Worm (Caenorhabditis elegans) whole organism, mixed stage, embryonic: ENCODE data around the gene T25B2.1.

ENCODE experiments used
- M03D4.4 ChIP-seq: sonication (generic microtip); optimal IDR thresholded peaks from 2 replicates; lab custom pipeline; 2017; ENCODE audit warnings: mild to moderate bottlenecking, missing genetic modification characterization, missing compliant biosample characterization
- bed-3 ChIP-seq: fragments of 200-800 bp; sonication (Bioruptor generic); optimal IDR thresholded peaks from 3 replicates; lab custom pipeline; 2018; ENCODE audit warnings: mild to moderate bottlenecking, missing genetic modification characterization, moderate library complexity, missing compliant biosample characterization
- blmp-1 ChIP-seq: fragments of 150-350 bp; optimal IDR thresholded peaks from 2 replicates; lab custom pipeline; 2014; ENCODE audit warnings: missing biosample characterization, missing genetic modification characterization
- ceh-39 ChIP-seq: fragments of 150-350 bp; optimal IDR thresholded peaks from 2 replicates; lab custom pipeline; 2014; ENCODE audit warnings: missing biosample characterization, missing genetic modification characterization
- ceh-43 ChIP-seq: fragments of 200-800 bp; sonication (Bioruptor generic); optimal IDR thresholded peaks from 2 replicates; lab custom pipeline; 2018; ENCODE audit warnings: mild to moderate bottlenecking, missing genetic modification characterization, moderate library complexity, missing compliant biosample characterization
- ceh-83 ChIP-seq: fragments of 200-800 bp; sonication (Bioruptor generic); optimal IDR thresholded peaks from 2 replicates; lab custom pipeline; 2018; ENCODE audit warnings: mild to moderate bottlenecking, missing genetic modification characterization, missing compliant biosample characterization
- ces-1 ChIP-seq: fragments of 150-350 bp; optimal IDR thresholded peaks from 2 replicates; lab custom pipeline; 2014; ENCODE audit warnings: missing biosample characterization, missing genetic modification reagents, missing genetic modification characterization
- cnd-1 ChIP-seq: fragments of 200-800 bp; sonication (Bioruptor generic); optimal IDR thresholded peaks from 2 replicates; lab custom pipeline; 2018; ENCODE audit warnings: mild to moderate bottlenecking, missing genetic modification characterization, missing compliant biosample characterization
- drap-1 ChIP-seq: fragments of 200-800 bp; sonication (Bioruptor generic); optimal IDR thresholded peaks from 3 replicates; lab custom pipeline; 2018; ENCODE audit warnings: mild to moderate bottlenecking, missing genetic modification characterization, missing compliant biosample characterization
- elt-1 ChIP-seq: sonication (generic microtip); optimal IDR thresholded peaks from 2 replicates; lab custom pipeline; 2017; ENCODE audit warnings: missing genetic modification characterization, mild to moderate bottlenecking, missing compliant biosample characterization, antibody characterized with exemption, moderate library complexity, borderline replicate concordance; ENCODE audit not compliant: insufficient read depth
- elt-3 ChIP-seq: fragments of 150-350 bp; optimal IDR thresholded peaks from 2 replicates; lab custom pipeline; 2014; ENCODE audit warnings: missing biosample characterization, missing genetic modification characterization
- flh-1 ChIP-seq: fragments of 200-800 bp; sonication (Bioruptor generic); optimal IDR thresholded peaks from 2 replicates; lab custom pipeline; 2018; ENCODE audit warnings: mild to moderate bottlenecking, missing genetic modification characterization, moderate library complexity, missing compliant biosample characterization
- ham-2 ChIP-seq: fragments of 200-800 bp; sonication (Bioruptor generic); optimal IDR thresholded peaks from 2 replicates; lab custom pipeline; 2018; ENCODE audit warnings: mild to moderate bottlenecking, missing genetic modification characterization, missing compliant biosample characterization
- hlh-1 ChIP-seq: fragments of 150-350 bp; optimal IDR thresholded peaks from 2 replicates; lab custom pipeline; 2014; ENCODE audit warnings: missing biosample characterization, missing genetic modification reagents, missing genetic modification characterization
- lin-13 ChIP-seq: fragments of 150-350 bp; optimal IDR thresholded peaks from 2 replicates; lab custom pipeline; 2014; ENCODE audit warnings: missing biosample characterization, missing genetic modification characterization
- lin-32 ChIP-seq: fragments of 200-800 bp; sonication (Bioruptor generic); optimal IDR thresholded peaks from 2 replicates; lab custom pipeline; 2018; ENCODE audit warnings: mild to moderate bottlenecking, missing genetic modification characterization, missing compliant biosample characterization
- lsy-2 ChIP-seq: fragments of 150-350 bp; optimal IDR thresholded peaks from 2 replicates; lab custom pipeline; 2014; ENCODE audit warnings: missing biosample characterization, missing genetic modification characterization
- mab-5 ChIP-seq: fragments of 150-350 bp; optimal IDR thresholded peaks from 2 replicates; lab custom pipeline; 2014; ENCODE audit warnings: missing biosample characterization, missing genetic modification characterization
- mep-1 ChIP-seq: fragments of 150-350 bp; optimal IDR thresholded peaks from 2 replicates; lab custom pipeline; 2017; ENCODE audit warnings: missing biosample characterization, missing genetic modification reagents, missing genetic modification characterization, inconsistent platforms
- mls-2 ChIP-seq: sonication (generic microtip); optimal IDR thresholded peaks from 2 replicates; lab custom pipeline; 2016; ENCODE audit warnings: mild to moderate bottlenecking, missing genetic modification characterization, moderate library complexity, missing compliant biosample characterization
- nhr-12 ChIP-seq: fragments of 150-350 bp; optimal IDR thresholded peaks from 2 replicates; lab custom pipeline; 2014; ENCODE audit warnings: missing biosample characterization, missing genetic modification characterization
- nhr-2 ChIP-seq: fragments of 150-350 bp; optimal IDR thresholded peaks from 2 replicates; lab custom pipeline; 2014; ENCODE audit warnings: missing biosample characterization, missing genetic modification characterization
- nhr-237 ChIP-seq: fragments of 150-350 bp; optimal IDR thresholded peaks from 2 replicates; lab custom pipeline; 2014; ENCODE audit warnings: missing biosample characterization, missing genetic modification characterization
- nhr-28 ChIP-seq: fragments of 150-350 bp; optimal IDR thresholded peaks from 2 replicates; lab custom pipeline; 2014; ENCODE audit warnings: missing biosample characterization, missing genetic modification characterization
- nhr-76 ChIP-seq: sonication (generic microtip); optimal IDR thresholded peaks from 2 replicates; lab custom pipeline; 2017; ENCODE audit warnings: missing biosample characterization, missing genetic modification characterization
- pha-4 ChIP-seq: fragments of 150-350 bp; optimal IDR thresholded peaks from 2 replicates; lab custom pipeline; 2018; ENCODE audit warnings: missing biosample characterization, missing genetic modification reagents, missing genetic modification characterization
- sem-2 ChIP-seq: fragments of 200-800 bp; sonication (Bioruptor generic); optimal IDR thresholded peaks from 2 replicates; lab custom pipeline; 2018; ENCODE audit warnings: mild to moderate bottlenecking, missing genetic modification characterization, missing compliant biosample characterization
- snpc-4 ChIP-seq: fragments of 150-350 bp; optimal IDR thresholded peaks from 2 replicates; lab custom pipeline; 2014; ENCODE audit warnings: missing biosample characterization, missing genetic modification characterization
- sptf-1 ChIP-seq: sonication (generic microtip); optimal IDR thresholded peaks from 2 replicates; lab custom pipeline; 2017; ENCODE audit warnings: mild to moderate bottlenecking, missing genetic modification characterization, moderate library complexity, missing compliant biosample characterization
- tbx-8 ChIP-seq: fragments of 200-800 bp; sonication (Bioruptor generic); optimal IDR thresholded peaks from 2 replicates; lab custom pipeline; 2018; ENCODE audit warnings: mild to moderate bottlenecking, missing genetic modification characterization, moderate library complexity, missing compliant biosample characterization
- unc-120 ChIP-seq: sonication (generic microtip); optimal IDR thresholded peaks from 2 replicates; lab custom pipeline; 2017; ENCODE audit warnings: missing genetic modification characterization, missing compliant biosample characterization; ENCODE audit not compliant: poor library complexity, severe bottlenecking
- unc-39 ChIP-seq: fragments of 150-350 bp; optimal IDR thresholded peaks from 2 replicates; lab custom pipeline; 2014; ENCODE audit warnings: missing biosample characterization, missing genetic modification characterization
- unc-62 ChIP-seq: fragments of 150-350 bp; optimal IDR thresholded peaks from 2 replicates; lab custom pipeline; 2014; ENCODE audit warnings: missing biosample characterization, missing genetic modification reagents, missing genetic modification characterization
- zip-8 ChIP-seq: fragments of 150-350 bp; optimal IDR thresholded peaks from 2 replicates; lab custom pipeline; 2014; ENCODE audit warnings: missing biosample characterization, missing genetic modification characterization
- ztf-11 ChIP-seq: fragments of 150-350 bp; optimal IDR thresholded peaks from 2 replicates; lab custom pipeline; 2014; ENCODE audit warnings: missing biosample characterization, missing genetic modification characterization

The T25B2.1 gene

DNA sequence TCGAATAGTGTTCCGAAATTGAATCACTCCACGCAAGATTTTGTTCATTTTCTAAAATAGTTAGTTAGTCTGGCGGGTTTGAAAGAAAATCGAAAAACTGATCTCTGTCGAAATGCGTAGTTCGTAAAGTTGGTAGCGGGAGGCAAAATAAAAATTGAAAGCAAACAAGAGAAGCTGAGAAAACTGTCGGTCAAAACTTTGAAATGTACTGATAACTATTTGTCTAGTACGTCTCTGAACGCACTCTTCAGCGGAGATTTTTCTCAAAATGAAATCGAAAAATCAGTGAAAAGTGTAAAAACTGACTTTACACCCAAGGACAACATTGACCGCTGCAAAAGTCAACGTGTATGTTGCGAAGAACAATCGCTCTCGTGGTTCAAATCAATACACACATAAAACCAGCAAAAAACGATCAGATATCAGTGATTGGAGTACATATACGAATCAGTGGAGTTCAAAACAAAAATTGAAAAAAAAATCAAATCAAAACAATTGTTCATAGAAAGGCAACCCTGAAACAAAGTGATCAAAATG lies 31.0 kb downstream of the T25B2.1 start, which contains the start of gene bca-1:
Gene bca-1 (minus strand): TSS at position 51 of the 537 bp plus-strand sequence.
- TF ChIP-seq ceh-43 (GFP tag; lab: Kevin White, UChicago) (no peak), unc-39 (tag; lab: Kevin White, UChicago) (no peak), ceh-83 (no peak), nhr-2 (tag; lab: Kevin White, UChicago) (no peak), drap-1 (GFP tag; lab: Kevin White, UChicago) (no peak), unc-120 (tag; lab: Kevin White, UChicago) (no peak)
- TF ChIP-seq, all 35 proteins: peak for 0

ce11 chrX:6205325-6205724 lies 31.6 kb downstream of the T25B2.1 start:
- no peak for TF ChIP-seq sptf-1 (tag; lab: Kevin White, UChicago)

DNA sequence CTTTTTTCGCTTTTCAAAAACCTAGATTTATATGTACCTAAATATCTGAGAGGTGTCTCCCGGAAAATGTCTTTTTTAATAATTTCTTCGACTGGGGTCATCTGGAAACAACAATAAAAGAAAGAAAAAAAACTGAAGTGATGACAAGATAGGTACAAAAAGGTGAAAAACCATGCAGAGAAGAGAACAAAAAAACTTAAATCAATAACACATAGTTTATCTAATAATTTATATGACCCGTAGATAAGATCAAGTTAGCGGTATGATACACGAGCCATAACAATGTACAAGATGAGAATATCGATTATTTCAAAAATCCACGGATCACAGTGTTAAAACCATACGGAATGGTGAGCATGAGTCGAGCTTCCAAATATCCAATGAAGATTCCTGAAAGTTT lies 32.5 kb downstream of the T25B2.1 start, which contains the start of gene mtp-18:
Gene mtp-18 (minus strand): TSS at position 101 of the 400 bp plus-strand sequence.
- TF ChIP-seq unc-39 (tag; lab: Kevin White, UChicago) (no peak), sptf-1 (tag; lab: Kevin White, UChicago) (no peak), ceh-43 (GFP tag; lab: Kevin White, UChicago) (no peak), tbx-8 (GFP tag; lab: Kevin White, UChicago) (no peak), zip-8 (tag; lab: Kevin White, UChicago) (no peak), M03D4.4 (tag; lab: Kevin White, UChicago) (no peak), ztf-11 (no peak), ceh-39 (tag; lab: Kevin White, UChicago) (no peak), unc-120 (tag; lab: Kevin White, UChicago) (no peak), elt-1 (tag; lab: Kevin White, UChicago) (no peak), lin-32 (GFP tag; lab: Kevin White, UChicago) (no peak), hlh-1 (tag; lab: Kevin White, UChicago) (no peak), mep-1 (tag; lab: Kevin White, UChicago) (no peak), lsy-2 (no peak), flh-1 (GFP tag; lab: Kevin White, UChicago) (no peak), mab-5 (no peak), snpc-4 (tag; lab: Kevin White, UChicago) (no peak), nhr-12 (tag; lab: Kevin White, UChicago) (no peak), ham-2 (GFP tag; lab: Kevin White, UChicago) (no peak), nhr-28 (tag; lab: Kevin White, UChicago) (no peak)

ce11 chrX:6207687-6208088 lies 33.9 kb downstream of the T25B2.1 start, which contains the start of gene T13C5.6:
T13C5.6 (minus strand) TSS chrX:6207687.
- TF ChIP-seq M03D4.4 (tag; lab: Kevin White, UChicago) (peak; percentile 97), nhr-12 (tag; lab: Kevin White, UChicago) (peak; percentile 64), mls-2 (tag; lab: Kevin White, UChicago) (peak; percentile 99), unc-62 (GFP tag; lab: Kevin White, UChicago) (peak; percentile 84), sptf-1 (tag; lab: Kevin White, UChicago) (peak; percentile 98), blmp-1 (tag; lab: Kevin White, UChicago) (no peak), flh-1 (GFP tag; lab: Kevin White, UChicago) (peak; percentile 89), mab-5 (peak; percentile 26), lsy-2 (peak; percentile 72), zip-8 (tag; lab: Kevin White, UChicago) (no peak), drap-1 (GFP tag; lab: Kevin White, UChicago) (peak; percentile 99), ham-2 (GFP tag; lab: Kevin White, UChicago) (peak; percentile 97), hlh-1 (tag; lab: Kevin White, UChicago) (peak; percentile 78), ceh-83 (peak; percentile 97), unc-39 (tag; lab: Kevin White, UChicago) (peak; percentile 89), tbx-8 (GFP tag; lab: Kevin White, UChicago) (peak; percentile 97), ztf-11 (peak; percentile 66), sem-2 (GFP tag; lab: Kevin White, UChicago) (peak; percentile 93), elt-3 (tag; lab: Kevin White, UChicago) (peak; percentile 45), nhr-28 (tag; lab: Kevin White, UChicago) (peak; percentile 75), snpc-4 (tag; lab: Kevin White, UChicago) (no peak), mep-1 (tag; lab: Kevin White, UChicago) (peak; percentile 94), lin-32 (GFP tag; lab: Kevin White, UChicago) (peak; percentile 96), unc-120 (tag; lab: Kevin White, UChicago) (peak; percentile 97), bed-3 (GFP tag; lab: Kevin White, UChicago) (peak; percentile 91), lin-13 (tag; lab: Kevin White, UChicago) (peak; percentile 90), ces-1 (GFP tag; lab: Kevin White, UChicago) (peak; percentile 84), ceh-39 (tag; lab: Kevin White, UChicago) (peak; percentile 62), nhr-76 (tag; lab: Kevin White, UChicago) (peak; percentile 71), elt-1 (tag; lab: Kevin White, UChicago) (peak; percentile 37), cnd-1 (tag; lab: Kevin White, UChicago) (peak; percentile 98), nhr-237 (peak; percentile 76), ceh-43 (GFP tag; lab: Kevin White, UChicago) (peak; percentile 95), pha-4 (tag; lab: Kevin White, UChicago) (peak; percentile 95), nhr-2 (tag; lab: Kevin White, UChicago) (peak; percentile 18)
- TF ChIP-seq, all 35 proteins: peak for 32
